Worm (Caenorhabditis elegans) whole organism, L4/young adult: Measurements from ENCODE around the gene ztf-17.

ENCODE experiments used
- dao-5 ChIP-seq: sonication (generic microtip); optimal IDR thresholded peaks from 2 replicates; lab custom pipeline; 2016; ENCODE audit warnings: missing genotype, missing genetic modification characterization, moderate library complexity, missing compliant biosample characterization
- him-1 ChIP-seq: sonication (generic microtip); optimal IDR thresholded peaks from 2 replicates; lab custom pipeline; 2016; ENCODE audit warnings: missing genotype, missing genetic modification reagents, missing genetic modification characterization, missing compliant biosample characterization

DNA sequence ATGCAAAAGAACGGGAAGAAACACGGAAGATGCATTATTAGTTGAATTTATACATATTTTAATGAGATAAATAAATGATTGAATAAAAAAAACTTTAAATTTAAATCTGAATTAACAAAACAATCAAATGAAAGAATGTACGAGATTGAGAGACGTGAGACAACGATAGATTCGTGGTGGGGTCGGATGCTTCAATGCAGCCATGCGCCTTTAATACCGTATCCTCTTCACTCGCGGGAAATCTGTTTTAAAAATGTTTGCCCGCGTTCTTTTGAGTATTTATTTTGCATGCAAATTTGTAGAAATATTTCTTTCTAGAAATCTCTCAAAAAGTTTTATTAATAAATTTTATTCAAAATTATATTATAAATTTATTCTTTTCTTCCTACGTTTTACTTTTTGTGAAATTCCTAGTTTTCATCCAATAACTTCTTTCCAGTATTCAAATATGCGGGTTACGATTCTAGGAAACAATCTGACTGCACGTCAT lies 10.5 kb upstream of the ztf-17 start, which contains the start of gene perm-1:
- TF ChIP-seq dao-5 (no peak), him-1 (tag; lab: Kevin White, UChicago) (no peak)
